Fruit fly (Drosophila melanogaster): ENCODE data around the gene Dys.
A peak's percentile ranks its signal among the peaks of the same experiment; 100 is the strongest.

DNA sequence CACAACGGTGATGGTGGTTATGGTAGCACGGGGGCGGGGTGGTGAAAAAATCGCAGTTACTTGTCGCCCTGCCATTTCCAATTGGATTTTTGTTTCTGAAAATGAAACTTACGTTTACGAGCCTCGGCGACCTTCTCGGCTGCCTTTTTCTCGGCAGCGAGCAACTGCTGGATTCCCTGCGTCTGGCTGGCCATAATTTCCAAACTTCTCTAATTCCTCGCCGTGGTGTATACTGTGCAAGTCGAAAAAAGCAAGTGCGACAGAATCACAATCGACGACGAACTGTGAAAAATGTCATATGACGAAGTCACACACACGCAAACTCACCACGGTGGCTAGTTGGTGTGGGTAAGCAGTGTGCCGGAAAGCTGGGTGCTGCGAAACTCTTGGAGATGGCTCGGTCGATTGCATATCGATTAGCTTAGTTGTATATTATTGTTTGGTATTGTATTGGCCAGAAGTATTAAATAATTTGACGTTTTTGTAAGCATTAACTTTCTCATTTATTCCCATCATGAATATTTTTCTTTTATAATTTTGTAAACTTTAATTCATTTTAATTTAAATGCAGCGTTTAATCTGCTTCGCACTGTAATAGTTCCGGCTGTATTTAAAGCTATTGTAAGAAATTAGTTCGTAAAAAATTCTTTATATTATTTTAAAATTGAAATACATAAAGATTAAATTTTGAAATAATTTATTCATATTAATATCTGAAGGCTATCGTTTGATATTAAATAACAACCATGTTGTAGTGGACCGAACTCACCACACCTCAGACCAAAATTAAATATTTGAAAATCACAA, 183.4 kb downstream of the Dys start, which contains the start of gene Vha13:
- TF ChIP-seq Eip75B (GFP tag; optimal IDR thresholded peaks at IDR 0.05) = no peak
- TF ChIP-seq Ets96B (tag; optimal IDR thresholded peaks at IDR 0.05) = no peak
- TF ChIP-seq svp (GFP tag) = peak; percentile 74
- peak; percentile 51 for TF ChIP-seq CG10631 (GFP tag; optimal IDR thresholded peaks at IDR 0.05)
- TF ChIP-seq CG9139 (GFP tag; optimal IDR thresholded peaks at IDR 0.05) = no peak
